Worm (Caenorhabditis elegans): Measurements from ENCODE around the gene dhps-1.
A peak's percentile ranks its signal among the peaks of the same experiment; 100 is the strongest.

Gene dhps-1

ce11 chrII:11974048-11974995 lies 18.5 kb upstream of the dhps-1 start:
- TF ChIP-seq ceh-43 (GFP tag; optimal IDR thresholded peaks at IDR 0.05): peak; percentile 44
- no peak for TF ChIP-seq elt-3 (tag; optimal IDR thresholded peaks at IDR 0.05)
- TF ChIP-seq ceh-83 (GFP tag; optimal IDR thresholded peaks at IDR 0.05): peak; percentile 59
- no peak for TF ChIP-seq ham-2 (GFP tag; optimal IDR thresholded peaks at IDR 0.05)
- no peak for TF ChIP-seq lsy-2 (tag; optimal IDR thresholded peaks at IDR 0.05)
- peak; percentile 32 for TF ChIP-seq sptf-1 (tag; optimal IDR thresholded peaks at IDR 0.05)
- peak; percentile 47 for TF ChIP-seq bed-3 (GFP tag; optimal IDR thresholded peaks at IDR 0.05)
- TF ChIP-seq mls-2 (tag; optimal IDR thresholded peaks at IDR 0.05): peak; percentile 13
- no peak for TF ChIP-seq nhr-2 (tag; optimal IDR thresholded peaks at IDR 0.05)

- TF ChIP-seq nhr-12 (tag; optimal IDR thresholded peaks at IDR 0.05) (no peak), lsy-2 (tag; optimal IDR thresholded peaks at IDR 0.05) (no peak), mls-2 (tag; optimal IDR thresholded peaks at IDR 0.05) (no peak), unc-62 (GFP tag; optimal IDR thresholded peaks at IDR 0.05) (no peak), tbx-8 (GFP tag; optimal IDR thresholded peaks at IDR 0.05) (no peak)
These were observed 16.0 kb upstream of the dhps-1 start for ce11 chrII:11976727-11977259.

DNA sequence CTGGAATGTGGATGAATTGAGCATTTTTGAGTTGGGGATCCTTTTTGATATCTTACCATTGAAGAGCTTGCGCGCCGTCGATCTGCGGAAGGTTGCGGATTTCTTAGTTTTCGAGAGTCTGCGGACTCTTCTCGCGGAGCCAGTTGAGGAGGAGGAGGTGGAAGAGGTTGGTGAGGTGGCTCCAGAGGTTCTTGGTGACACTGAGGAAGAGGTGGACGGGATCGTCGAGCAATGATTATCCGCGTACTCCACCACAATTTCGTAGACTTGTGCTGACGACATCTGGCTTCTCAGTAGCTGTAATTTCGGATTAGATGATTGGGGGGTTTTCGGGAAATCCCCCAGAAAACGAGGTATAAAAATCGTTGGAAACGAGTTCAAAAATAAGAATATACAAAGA lies 15.4 kb upstream of the dhps-1 start, which contains the start of gene Y17G7B.21:
Gene Y17G7B.21 (minus strand): TSS at position 299 of the 400 bp plus-strand sequence.
- TF ChIP-seq nhr-12 (tag; optimal IDR thresholded peaks at IDR 0.05): no peak
- no peak for TF ChIP-seq zip-8 (tag; optimal IDR thresholded peaks at IDR 0.05)
- TF ChIP-seq tbx-8 (GFP tag; optimal IDR thresholded peaks at IDR 0.05): no peak
- TF ChIP-seq lin-13 (tag; optimal IDR thresholded peaks at IDR 0.05): no peak
- no peak for TF ChIP-seq mls-2 (tag; optimal IDR thresholded peaks at IDR 0.05)
- no peak for TF ChIP-seq sptf-1 (tag; optimal IDR thresholded peaks at IDR 0.05)
- TF ChIP-seq lin-32 (GFP tag; optimal IDR thresholded peaks at IDR 0.05): no peak
- no peak for TF ChIP-seq ceh-83 (GFP tag; optimal IDR thresholded peaks at IDR 0.05)
- TF ChIP-seq pha-4 (tag; optimal IDR thresholded peaks at IDR 0.05): no peak
- TF ChIP-seq nhr-28 (tag; optimal IDR thresholded peaks at IDR 0.05): no peak
- no peak for TF ChIP-seq elt-3 (tag; optimal IDR thresholded peaks at IDR 0.05)
- no peak for TF ChIP-seq lsy-2 (tag; optimal IDR thresholded peaks at IDR 0.05)
- TF ChIP-seq cnd-1 (tag; optimal IDR thresholded peaks at IDR 0.05): no peak
- TF ChIP-seq drap-1 (GFP tag; optimal IDR thresholded peaks at IDR 0.05): no peak
- TF ChIP-seq mab-5 (tag; optimal IDR thresholded peaks at IDR 0.05): no peak

- TF ChIP-seq blmp-1 (tag; optimal IDR thresholded peaks at IDR 0.05) (no peak), mep-1 (tag; optimal IDR thresholded peaks at IDR 0.05) (no peak)
These were observed 14.3 kb upstream of the dhps-1 start for ce11 chrII:11978478-11978877.

DNA sequence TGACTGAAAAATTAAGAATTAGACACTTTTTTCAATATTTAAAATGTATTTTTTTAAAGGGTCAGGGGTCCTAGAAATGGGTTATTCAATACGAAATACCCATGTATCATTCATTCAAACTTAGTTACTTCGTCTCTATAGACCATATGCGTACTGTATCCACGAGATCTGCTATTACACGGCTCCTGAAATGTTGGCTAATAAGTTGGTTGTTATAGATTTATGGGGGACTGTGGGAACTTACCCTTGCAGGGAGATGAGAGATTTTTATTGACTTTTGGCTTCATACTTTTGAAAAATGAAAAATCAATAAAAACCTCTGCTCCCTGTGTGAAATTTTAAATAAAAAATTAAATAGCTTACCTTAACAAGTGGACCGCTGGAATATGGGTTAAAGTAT lies 13.9 kb upstream of the dhps-1 start:
- TF ChIP-seq nhr-237 (tag; optimal IDR thresholded peaks at IDR 0.05): no peak

ce11 chrII:11979449-11980095 lies 13.2 kb upstream of the dhps-1 start, which contains the start of the genes ash-2 and Y17G7B.20:
ash-2 (plus strand) TSS chrII:11979838.
Y17G7B.20 (minus strand) TSS chrII:11979844.
- TF ChIP-seq nhr-237 (tag; optimal IDR thresholded peaks at IDR 0.05) (no peak), hlh-1 (tag; optimal IDR thresholded peaks at IDR 0.05) (peak; percentile 3), nhr-76 (tag; optimal IDR thresholded peaks at IDR 0.05) (no peak), lin-13 (tag; optimal IDR thresholded peaks at IDR 0.05) (peak; percentile 33), ztf-11 (tag; optimal IDR thresholded peaks at IDR 0.05) (peak; percentile 16), ceh-39 (tag; optimal IDR thresholded peaks at IDR 0.05) (peak; percentile 100), ces-1 (GFP tag; optimal IDR thresholded peaks at IDR 0.05) (peak; percentile 29)
